Worm (Caenorhabditis elegans): ENCODE measurements around the gene W02D7.4.

Gene W02D7.4

ce11 chrV:8247311-8248105, 49.9 kb downstream of the W02D7.4 start (continued):
- TF ChIP-seq fos-1 (tag; optimal IDR thresholded peaks at IDR 0.05), result no peak
- peak; percentile 72 for TF ChIP-seq lin-13 (GFP tag; optimal IDR thresholded peaks at IDR 0.05)
- 0 out of 2 replicates have a peak, but pooled peaks have one; percentile 33 for TF ChIP-seq F26F4.8 (GFP tag; conservative IDR thresholded peaks at IDR 0.05)
- no peak for TF ChIP-seq nhr-237 (tag; optimal IDR thresholded peaks at IDR 0.05)
- TF ChIP-seq nhr-76 (tag; optimal IDR thresholded peaks at IDR 0.05), result no peak
- no peak for TF ChIP-seq zfp-3 (GFP tag; conservative IDR thresholded peaks at IDR 0.05)
- TF ChIP-seq pha-4 (GFP tag; IDR thresholded peaks at IDR 0.05), result peak; percentile 57; the same call in 1 of the 2 replicates
- TF ChIP-seq pha-4 (tag; optimal IDR thresholded peaks at IDR 0.05), result no peak
- peak; percentile 92 for TF ChIP-seq F49E8.2 (tag; optimal IDR thresholded peaks at IDR 0.05; ENCODE audit: borderline replicate concordance)
- TF ChIP-seq hlh-11 (tag; optimal IDR thresholded peaks at IDR 0.05), result peak; percentile 79
- TF ChIP-seq cey-2 (tag; optimal IDR thresholded peaks at IDR 0.05; ENCODE audit: borderline replicate concordance, insufficient read depth), result no peak
- no peak for TF ChIP-seq unc-62 (GFP tag; optimal IDR thresholded peaks at IDR 0.05 in 1 of 2)
- no peak for TF ChIP-seq unc-62 (tag; optimal IDR thresholded peaks at IDR 0.05)
- peak; percentile 69 for TF ChIP-seq F10B5.3 (tag; optimal IDR thresholded peaks at IDR 0.05)
- no peak for TF ChIP-seq F44E2.7 (GFP tag; IDR thresholded peaks at IDR 0.05)
- TF ChIP-seq unc-130 (GFP tag; optimal IDR thresholded peaks at IDR 0.05), result peak; percentile 29
- TF ChIP-seq nhr-10 (tag; optimal IDR thresholded peaks at IDR 0.05), result no peak
- TF ChIP-seq Y48G9A.11 (GFP tag; IDR thresholded peaks at IDR 0.05), result peak; percentile 83
- TF ChIP-seq nhr-77 (tag; optimal IDR thresholded peaks at IDR 0.05), result no peak
- no peak for TF ChIP-seq ztf-11 (tag; optimal IDR thresholded peaks at IDR 0.05)
- no peak for TF ChIP-seq saeg-2 (GFP tag; IDR thresholded peaks at IDR 0.05)
- TF ChIP-seq nhr-48 (tag; optimal IDR thresholded peaks at IDR 0.05), result peak; percentile 73
- TF ChIP-seq nhr-41 (GFP tag; IDR thresholded peaks at IDR 0.05), result peak; percentile 46; the same call in 1 of the 2 replicates
- 0 out of 2 replicates have a peak, but pooled peaks have one; percentile 22 for TF ChIP-seq vab-7 (GFP tag; IDR thresholded peaks at IDR 0.05)
- TF ChIP-seq mxl-3 (GFP tag; optimal IDR thresholded peaks at IDR 0.05), result peak; percentile 5
